Fruit fly (Drosophila melanogaster): Measurements from ENCODE around the gene S-Lap2.
A peak's percentile ranks its signal among the peaks of the same experiment; 100 is the strongest.

Gene S-Lap2

DNA sequence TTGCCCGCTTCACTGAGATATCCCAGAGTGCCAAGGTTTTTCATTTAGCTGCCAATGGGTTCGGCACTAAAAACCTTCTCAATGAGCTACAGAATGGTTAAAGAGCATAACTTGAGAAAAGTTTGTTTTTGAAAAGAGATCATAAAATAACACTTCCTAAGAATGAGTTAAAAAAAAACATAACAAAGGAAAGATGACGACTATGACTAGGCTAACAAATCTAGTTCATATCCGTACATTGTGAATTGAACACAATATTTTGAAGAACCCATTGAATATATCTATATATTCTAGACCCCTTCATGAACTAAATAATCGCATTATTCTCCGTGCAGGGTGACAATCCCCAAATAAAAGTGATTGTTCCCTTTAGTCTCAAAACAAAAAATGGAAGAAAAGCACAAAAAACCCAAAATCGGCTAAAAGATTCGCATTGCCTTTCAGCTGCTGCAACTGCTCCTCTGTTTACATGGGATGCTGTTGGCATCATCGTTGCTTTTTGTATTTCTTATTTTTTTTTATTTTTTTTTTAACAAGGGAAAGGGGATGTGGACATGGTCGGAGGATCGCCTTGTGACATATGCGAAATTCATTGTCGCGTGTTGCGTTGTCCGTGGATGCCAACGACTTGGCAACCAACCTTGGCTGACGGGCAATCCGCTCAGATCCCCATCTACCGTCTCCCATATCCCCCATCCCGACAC lies 37.2 kb downstream of the S-Lap2 start:
- TF ChIP-seq CTCF (optimal IDR thresholded peaks at IDR 0.05) = no peak
- no peak for TF ChIP-seq CG8478 (optimal IDR thresholded peaks at IDR 0.05)

DNA sequence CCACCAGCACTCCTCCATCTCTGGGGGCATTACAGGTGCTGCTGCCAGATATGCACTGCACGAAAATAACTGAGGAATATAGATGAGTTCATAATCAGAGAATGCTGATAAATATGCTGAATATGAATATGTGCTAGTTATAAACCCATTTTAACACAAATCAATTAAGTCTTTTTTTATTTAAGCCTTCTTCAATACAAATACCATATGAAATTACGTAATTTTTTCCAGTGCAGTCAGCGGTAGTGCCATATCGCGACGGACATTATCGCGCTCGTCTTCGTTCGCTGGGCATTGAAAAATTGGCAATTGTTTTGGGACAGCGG lies 37.7 kb downstream of the S-Lap2 start:
- no peak for TF ChIP-seq CTCF (optimal IDR thresholded peaks at IDR 0.05)
- no peak for TF ChIP-seq CG8478 (optimal IDR thresholded peaks at IDR 0.05)

DNA sequence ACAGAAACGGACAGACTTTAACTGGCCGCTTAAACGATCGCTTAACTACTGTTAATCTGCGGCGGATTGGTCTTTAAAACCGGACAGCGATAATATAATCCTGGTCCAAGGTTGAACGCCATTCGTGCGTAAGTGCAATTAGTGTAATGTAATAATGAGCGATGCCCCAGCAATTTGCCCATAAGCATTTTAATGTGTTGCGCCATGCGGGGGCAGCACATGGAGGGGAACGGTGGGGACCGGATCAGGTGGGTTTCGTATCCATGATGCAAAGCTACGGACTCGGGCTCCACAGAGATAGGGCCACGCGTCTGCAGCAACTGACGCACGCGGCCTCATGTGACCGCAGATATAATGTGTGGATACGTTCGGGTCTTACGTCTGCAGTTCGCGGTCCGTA lies 38.1 kb downstream of the S-Lap2 start:
- TF ChIP-seq CG8478 (optimal IDR thresholded peaks at IDR 0.05) (no peak), CTCF (optimal IDR thresholded peaks at IDR 0.05) (no peak)

DNA sequence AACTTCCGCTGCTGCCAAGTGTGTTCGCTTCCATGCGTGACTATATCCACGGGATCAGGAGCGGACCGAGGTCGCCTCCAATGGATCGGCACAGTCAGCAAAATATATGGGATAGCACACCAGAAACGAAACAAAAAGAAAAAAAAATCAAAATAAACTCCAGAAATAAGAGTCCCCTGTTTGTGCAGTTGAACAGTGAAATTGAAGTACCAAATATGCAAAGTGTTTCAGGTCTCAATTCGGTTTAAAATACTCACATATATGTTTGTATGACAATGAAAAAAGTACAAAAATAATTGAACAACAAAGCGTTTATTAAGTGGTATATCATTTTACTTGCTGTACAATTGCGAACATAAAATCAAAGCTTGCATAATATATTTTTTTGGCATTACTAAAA lies 39.9 kb downstream of the S-Lap2 start:
- TF ChIP-seq CTCF (optimal IDR thresholded peaks at IDR 0.05) (no peak), CG8478 (optimal IDR thresholded peaks at IDR 0.05) (no peak)

DNA sequence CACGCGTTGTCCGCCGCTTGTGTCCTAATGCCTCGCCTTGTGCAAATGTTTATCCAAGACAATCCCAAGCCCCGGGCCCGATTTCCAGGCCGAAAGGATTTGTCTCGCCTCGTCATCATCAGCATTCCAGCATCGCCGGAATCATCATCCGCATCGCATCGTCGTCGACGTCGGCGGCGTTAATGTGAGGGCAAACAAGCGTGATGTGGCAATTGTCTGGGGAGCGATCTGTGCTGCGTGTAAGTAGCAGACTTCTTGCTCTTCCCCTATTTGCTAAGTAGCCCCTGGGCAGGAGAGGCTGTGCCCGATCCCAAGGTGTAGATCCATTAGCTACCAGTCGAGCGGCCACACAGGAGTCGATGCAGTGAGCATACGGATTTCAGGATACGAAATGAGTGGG lies 41.1 kb downstream of the S-Lap2 start:
- TF ChIP-seq CTCF (optimal IDR thresholded peaks at IDR 0.05) (no peak), CG8478 (optimal IDR thresholded peaks at IDR 0.05) (no peak)

DNA sequence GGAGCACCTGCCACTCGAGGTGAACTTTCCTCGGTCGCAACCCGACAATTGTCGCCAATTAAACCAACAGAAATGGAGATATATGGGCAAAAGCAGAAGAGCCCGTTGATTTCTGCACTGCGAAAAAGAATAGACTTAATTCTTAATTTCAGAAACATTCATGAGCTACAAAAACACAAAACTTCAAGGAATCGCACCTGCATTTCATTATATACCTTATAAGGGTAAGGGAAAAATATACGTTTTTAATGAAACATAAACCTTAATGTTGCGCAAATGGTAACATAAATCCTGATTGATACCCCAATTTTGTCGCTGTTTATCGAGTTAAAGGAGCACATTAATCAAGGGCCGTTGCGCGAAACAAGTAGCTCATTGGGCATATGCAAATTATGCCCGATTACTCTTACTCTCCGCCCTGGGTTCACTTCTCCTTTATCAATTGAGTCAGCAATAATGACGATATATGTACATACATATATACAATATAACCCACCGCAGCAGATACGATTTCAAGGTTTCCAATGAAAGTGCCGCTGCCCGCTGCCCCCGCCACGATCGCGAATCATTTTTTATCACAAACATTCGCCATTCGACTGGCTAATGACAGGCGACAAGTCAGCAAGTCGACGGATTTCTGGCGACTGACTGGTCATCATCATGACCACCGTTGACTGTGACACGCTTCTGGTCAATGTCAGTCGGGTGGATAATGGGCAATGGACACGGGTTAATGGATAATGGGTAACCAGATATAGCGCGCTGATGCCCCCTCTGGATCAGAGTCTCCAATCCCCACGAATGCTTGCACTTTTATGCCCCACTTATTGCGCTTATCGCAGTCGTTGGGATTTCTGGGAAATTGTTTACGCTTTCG lies 42.3 kb downstream of the S-Lap2 start:
- TF ChIP-seq CG8478 (optimal IDR thresholded peaks at IDR 0.05) = no peak
- no peak for TF ChIP-seq CTCF (optimal IDR thresholded peaks at IDR 0.05)

DNA sequence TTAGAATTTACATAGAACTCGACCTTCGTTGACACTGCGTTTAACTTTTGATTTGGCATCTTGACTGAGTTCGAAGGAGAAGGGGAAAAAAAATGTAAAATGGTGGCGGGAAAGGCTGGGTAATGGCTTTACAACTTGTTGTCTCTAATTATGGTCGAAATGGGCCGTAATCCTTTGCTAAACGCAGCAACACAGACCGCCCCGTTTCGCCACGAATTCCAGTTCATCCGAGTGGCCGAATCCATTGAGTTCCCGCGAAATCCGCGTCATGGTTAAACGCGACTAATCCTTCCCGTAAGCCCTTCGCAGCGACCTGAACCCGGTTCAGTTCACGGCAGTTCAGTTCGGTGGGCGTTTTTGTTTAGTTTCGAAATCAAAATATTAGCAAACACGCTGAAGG lies 46.4 kb downstream of the S-Lap2 start:
- TF ChIP-seq CTCF (optimal IDR thresholded peaks at IDR 0.05) (no peak), CG8478 (optimal IDR thresholded peaks at IDR 0.05) (no peak)

DNA sequence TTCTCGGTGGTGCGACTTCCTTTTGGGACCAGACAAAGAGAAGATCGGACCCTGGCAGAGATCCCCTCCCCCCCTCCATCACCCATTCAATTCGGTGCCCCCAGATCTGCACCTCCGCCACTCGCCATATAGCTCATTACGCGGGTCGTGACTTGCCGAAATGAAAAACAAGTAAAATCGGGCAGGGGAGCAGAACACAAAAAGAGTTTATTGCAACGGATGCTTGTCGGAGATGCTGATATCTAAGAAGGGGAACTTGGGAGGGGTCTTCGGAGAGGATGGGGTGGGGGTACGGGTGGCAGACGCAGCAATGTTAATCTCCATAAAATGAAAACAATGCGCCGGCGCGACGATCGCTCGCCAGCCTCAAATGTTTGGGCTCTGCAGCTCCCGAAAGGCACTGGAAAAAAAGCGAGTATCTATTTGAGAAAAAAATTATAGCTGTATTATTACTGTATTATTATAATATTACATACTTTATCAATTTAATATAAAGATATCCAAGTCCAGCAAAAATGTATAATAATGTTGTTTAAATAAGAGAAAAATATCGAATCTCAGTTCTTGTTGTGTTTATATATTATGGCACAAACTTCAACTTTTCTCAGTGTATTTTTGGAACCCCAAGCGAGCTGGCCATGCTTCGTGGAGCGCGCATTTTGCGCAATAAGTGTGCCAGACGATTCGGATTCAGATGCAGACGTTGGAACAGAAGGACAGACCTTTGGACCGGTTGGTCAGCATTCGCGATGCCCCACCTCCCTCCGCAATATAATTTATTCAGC lies 48.3 kb downstream of the S-Lap2 start:
- no peak for TF ChIP-seq CG8478 (optimal IDR thresholded peaks at IDR 0.05)
- no peak for TF ChIP-seq CTCF (optimal IDR thresholded peaks at IDR 0.05)

DNA sequence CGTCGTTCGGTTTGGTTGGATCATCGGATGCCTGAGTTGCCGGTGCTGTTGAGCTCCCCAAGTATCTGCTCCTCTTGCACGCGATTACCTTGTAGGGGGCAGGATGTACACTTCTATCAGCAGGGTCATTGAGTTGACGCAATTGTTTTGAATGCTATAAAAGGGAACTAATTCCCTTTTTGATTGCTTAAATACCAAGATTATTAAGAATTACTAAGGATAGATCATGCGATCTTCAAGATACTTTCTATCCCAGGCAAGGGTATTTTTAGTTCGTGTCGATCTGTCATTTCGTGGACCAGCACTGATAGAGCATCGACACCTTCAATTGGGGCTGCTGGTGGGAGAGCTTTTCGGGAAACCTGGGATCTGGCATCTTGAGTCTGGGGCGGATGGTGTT lies 49.4 kb downstream of the S-Lap2 start:
- TF ChIP-seq CTCF (optimal IDR thresholded peaks at IDR 0.05) (no peak), CG8478 (optimal IDR thresholded peaks at IDR 0.05) (no peak)

DNA sequence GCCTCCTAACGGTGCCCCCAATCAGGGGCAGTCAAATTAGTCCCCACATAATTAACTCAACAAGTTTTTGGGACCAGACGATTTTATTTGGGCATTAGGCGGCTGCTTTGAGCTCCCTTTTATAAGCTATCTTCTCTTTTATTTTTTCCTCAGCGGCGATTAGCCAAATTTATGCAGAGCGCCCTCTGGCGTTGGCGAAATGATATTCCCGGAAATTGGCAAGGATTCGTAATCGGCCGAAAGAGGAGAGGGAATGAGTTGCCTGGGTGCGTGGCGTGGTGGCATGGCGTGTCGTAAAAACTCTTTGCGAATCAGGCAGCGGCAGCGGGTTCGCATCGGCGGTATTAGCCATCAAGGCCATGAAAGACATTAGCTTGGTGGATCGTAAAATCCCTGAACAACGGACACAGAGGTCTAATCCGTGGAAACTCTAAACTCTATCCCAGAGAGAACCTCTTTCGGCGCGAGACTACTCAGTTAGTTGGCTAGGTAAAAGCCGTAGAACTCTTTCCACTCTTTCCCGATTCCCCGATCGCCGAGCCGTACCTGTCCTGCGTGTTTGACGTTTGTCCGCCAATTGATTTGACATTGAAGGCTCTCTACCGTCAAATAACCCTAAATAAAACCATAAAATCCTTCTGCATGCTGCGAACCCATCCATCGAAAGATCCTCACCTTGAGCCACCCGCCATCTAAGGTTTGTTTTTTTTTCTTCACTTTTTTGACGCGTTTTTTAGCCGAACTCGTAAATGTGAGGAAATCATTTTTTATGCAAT lies 50.3 kb downstream of the S-Lap2 start:
- peak; percentile 62 to 67 for TF ChIP-seq CTCF (optimal IDR thresholded peaks at IDR 0.05)
- no peak for TF ChIP-seq CG8478 (optimal IDR thresholded peaks at IDR 0.05)

DNA sequence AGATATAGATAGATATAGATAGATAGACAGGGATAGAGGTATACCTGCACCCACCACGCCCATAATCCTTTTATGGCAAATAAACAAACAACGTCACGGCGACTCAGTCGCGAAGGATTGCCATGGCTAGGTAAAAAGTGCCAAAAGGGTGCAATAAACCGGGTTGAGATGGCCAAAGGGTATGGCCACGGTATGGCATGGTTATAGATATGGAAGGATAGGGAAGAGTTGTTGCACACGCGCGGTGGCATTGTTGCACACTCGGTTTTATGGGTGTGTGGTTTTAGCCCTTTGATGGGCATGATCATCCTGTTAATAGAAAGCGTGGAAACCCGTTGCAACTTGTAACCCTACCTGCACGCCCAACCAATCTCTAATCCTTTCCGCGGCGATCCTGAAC lies 51.3 kb downstream of the S-Lap2 start:
- TF ChIP-seq CG8478 (optimal IDR thresholded peaks at IDR 0.05) (no peak), CTCF (optimal IDR thresholded peaks at IDR 0.05) (no peak)

All from S2 (cell line).